Fruit fly (Drosophila melanogaster): ENCODE data around the gene CG10019.
A peak's percentile ranks its signal among the peaks of the same experiment; 100 is the strongest.

- TF ChIP-seq CG7045 (GFP tag; optimal IDR thresholded peaks at IDR 0.05), result peak; percentile 80
- peak; percentile 69 for TF ChIP-seq tj (GFP tag; optimal IDR thresholded peaks at IDR 0.05)
- peak; percentile 61 for TF ChIP-seq CG1620 (GFP tag; optimal IDR thresholded peaks at IDR 0.05)
- no peak for TF ChIP-seq kay (GFP tag; ENCODE audit: borderline replicate concordance)
Measured at dm6 chr2L:3771109-3772067, 41.1 kb downstream of the CG10019 start, which contains the start of gene bowl.

Measured in whole organism, adult.